Worm (Caenorhabditis elegans): ENCODE data around the gene prp-38.

prp-38 gene

ce11 chrV:10790921-10791320 is 14.9 kb downstream of the prp-38 start, which contains the start of gene D1054.9:
Gene D1054.9 (minus strand): TSS chrV:10791057.
- TF ChIP-seq tbx-7 (tag; optimal IDR thresholded peaks at IDR 0.05), result no peak
- TF ChIP-seq pat-9 (tag; optimal IDR thresholded peaks at IDR 0.05), result no peak
- no peak for TF ChIP-seq npax-4 (tag; optimal IDR thresholded peaks at IDR 0.05)
- TF ChIP-seq sox-2 (GFP tag; IDR thresholded peaks at IDR 0.05), result no peak
- no peak for TF ChIP-seq hlh-6 (tag; optimal IDR thresholded peaks at IDR 0.05)
- TF ChIP-seq nhr-11 (tag; optimal IDR thresholded peaks at IDR 0.05), result no peak
- no peak for TF ChIP-seq unc-55 (GFP tag; optimal IDR thresholded peaks at IDR 0.05)
- no peak for TF ChIP-seq ref-2 (tag; optimal IDR thresholded peaks at IDR 0.05)
- no peak for TF ChIP-seq odd-2 (tag; optimal IDR thresholded peaks at IDR 0.05)
- no peak for TF ChIP-seq ttx-3 (tag; optimal IDR thresholded peaks at IDR 0.05)
- no peak for TF ChIP-seq pha-4 (tag; optimal IDR thresholded peaks at IDR 0.05)
- no peak for TF ChIP-seq pag-3 (tag; optimal IDR thresholded peaks at IDR 0.05; ENCODE audit: borderline replicate concordance)
- no peak for TF ChIP-seq ceh-34 (tag; optimal IDR thresholded peaks at IDR 0.05)
- TF ChIP-seq F13H6.1 (tag; optimal IDR thresholded peaks at IDR 0.05), result no peak
- TF ChIP-seq tbx-2 (tag; optimal IDR thresholded peaks at IDR 0.05), result no peak

- TF ChIP-seq npax-4 (tag; optimal IDR thresholded peaks at IDR 0.05) (no peak), unc-86 (tag; optimal IDR thresholded peaks at IDR 0.05) (no peak), che-1 (tag; optimal IDR thresholded peaks at IDR 0.05) (no peak), ceh-24 (tag; optimal IDR thresholded peaks at IDR 0.05) (no peak), ceh-22 (tag; optimal IDR thresholded peaks at IDR 0.05) (no peak), K09A11.1 (tag; optimal IDR thresholded peaks at IDR 0.05; ENCODE audit: insufficient read depth) (no peak), tbx-2 (tag; optimal IDR thresholded peaks at IDR 0.05) (no peak), pros-1 (tag; optimal IDR thresholded peaks at IDR 0.05) (no peak)
Measured at ce11 chrV:10784011-10784410, 21.8 kb downstream of the prp-38 start, which contains the start of gene D1054.8. Gene D1054.8 (plus strand): TSS chrV:10784311.

DNA sequence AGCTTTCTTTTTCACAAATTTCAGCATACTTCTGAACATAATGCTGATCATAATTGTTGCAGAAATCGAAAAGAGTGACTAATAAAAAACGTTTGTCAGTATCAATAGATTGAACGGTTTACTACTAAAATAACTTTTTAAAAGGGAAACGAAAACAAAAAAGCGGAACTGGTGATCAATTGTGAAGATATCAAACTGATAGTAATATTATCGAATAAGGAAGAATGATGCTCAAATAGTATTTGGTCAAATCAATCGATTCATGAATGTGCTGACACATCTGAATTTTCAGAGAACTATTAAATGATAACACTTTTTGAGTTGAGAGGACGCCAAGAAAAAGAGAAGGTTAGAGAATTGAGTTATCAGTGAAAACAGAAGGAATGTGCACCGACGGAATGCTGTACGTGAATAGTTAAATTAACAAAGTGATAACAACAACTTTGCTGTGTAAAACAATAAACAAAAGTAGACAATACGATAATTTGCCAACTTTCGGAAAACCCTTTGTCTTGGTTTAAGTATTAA is 29.2 kb downstream of the prp-38 start, which contains the start of gene D1054.5:
TSS of gene D1054.5 (minus strand) at position 51 of the 528 bp plus-strand sequence.
- TF ChIP-seq elt-2 (tag; optimal IDR thresholded peaks at IDR 0.05) (peak; percentile 56), sdc-2 (tag; optimal IDR thresholded peaks at IDR 0.05) (no peak)

- TF ChIP-seq ets-4 (tag; optimal IDR thresholded peaks at IDR 0.05), result no peak
- TF ChIP-seq elt-2 (tag; optimal IDR thresholded peaks at IDR 0.05), result no peak
- no peak for TF ChIP-seq rnt-1 (tag; optimal IDR thresholded peaks at IDR 0.05)
- no peak for TF ChIP-seq syd-9 (tag; optimal IDR thresholded peaks at IDR 0.05)
- TF ChIP-seq K02D7.2 (tag; optimal IDR thresholded peaks at IDR 0.05), result no peak
- TF ChIP-seq lim-6 (tag; optimal IDR thresholded peaks at IDR 0.05), result no peak
- TF ChIP-seq ceh-14 (tag; optimal IDR thresholded peaks at IDR 0.05), result no peak
- TF ChIP-seq pha-4 (tag; optimal IDR thresholded peaks at IDR 0.05), result no peak
- no peak for TF ChIP-seq pat-9 (tag; optimal IDR thresholded peaks at IDR 0.05)
- no peak for TF ChIP-seq madf-2 (tag; optimal IDR thresholded peaks at IDR 0.05)
- no peak for TF ChIP-seq pros-1 (tag; optimal IDR thresholded peaks at IDR 0.05)
- TF ChIP-seq unc-86 (tag; optimal IDR thresholded peaks at IDR 0.05), result no peak
- no peak for TF ChIP-seq ceh-22 (tag; optimal IDR thresholded peaks at IDR 0.05)
- TF ChIP-seq pqm-1 (tag; optimal IDR thresholded peaks at IDR 0.05), result no peak
- TF ChIP-seq ceh-9 (tag; optimal IDR thresholded peaks at IDR 0.05), result no peak
Measured at ce11 chrV:10773216-10773615, 32.6 kb downstream of the prp-38 start.

- TF ChIP-seq dmd-4 (tag; optimal IDR thresholded peaks at IDR 0.05; ENCODE audit: borderline replicate concordance), result no peak
- TF ChIP-seq C08G9.2 (tag; optimal IDR thresholded peaks at IDR 0.05), result no peak
- TF ChIP-seq npax-4 (tag; optimal IDR thresholded peaks at IDR 0.05), result no peak
- no peak for TF ChIP-seq hlh-13 (GFP tag; optimal IDR thresholded peaks at IDR 0.05)
- no peak for TF ChIP-seq unc-55 (GFP tag; optimal IDR thresholded peaks at IDR 0.05)
- no peak for TF ChIP-seq ztf-16 (tag; optimal IDR thresholded peaks at IDR 0.05)
- TF ChIP-seq pha-2 (tag; optimal IDR thresholded peaks at IDR 0.05), result no peak
- TF ChIP-seq ceh-45 (GFP tag; IDR thresholded peaks at IDR 0.05), result no peak
- TF ChIP-seq elt-4 (tag; optimal IDR thresholded peaks at IDR 0.05), result no peak
- TF ChIP-seq tbx-2 (tag; optimal IDR thresholded peaks at IDR 0.05), result no peak
- no peak for TF ChIP-seq gmeb-2 (tag; optimal IDR thresholded peaks at IDR 0.05)
- TF ChIP-seq pax-1 (tag; optimal IDR thresholded peaks at IDR 0.05), result no peak
- TF ChIP-seq rnt-1 (tag; optimal IDR thresholded peaks at IDR 0.05), result no peak
- TF ChIP-seq unc-86 (tag; optimal IDR thresholded peaks at IDR 0.05), result no peak
- no peak for TF ChIP-seq Y22D7AL.16 (tag; optimal IDR thresholded peaks at IDR 0.05)
- TF ChIP-seq unc-42 (tag; optimal IDR thresholded peaks at IDR 0.05), result no peak
- TF ChIP-seq odd-2 (tag; optimal IDR thresholded peaks at IDR 0.05), result no peak
Measured at ce11 chrV:10771390-10771789, 34.4 kb downstream of the prp-38 start, which contains the start of gene D1054.3. Gene D1054.3 (plus strand): TSS chrV:10771451.
